Worm (Caenorhabditis elegans) whole organism, young adult: ENCODE results near the gene cest-26.

ENCODE experiments used
- C17E4.6 ChIP-seq: fragments of 200-800 bp; sonication (Bioruptor generic); IDR thresholded peaks from 2 replicates; pipeline ENCODE4 v1.3.6; 2022; ENCODE audit warnings: missing genetic modification reagents, missing genetic modification characterization, missing compliant biosample characterization
- F33H1.4 ChIP-seq: fragments of 200-800 bp; sonication (Bioruptor generic); IDR thresholded peaks from 2 replicates; pipeline ENCODE4 v1.3.6; 2022; ENCODE audit warnings: missing genetic modification reagents, missing genetic modification characterization, missing compliant biosample characterization
- F49E8.2 ChIP-seq: sonication (generic microtip); optimal IDR thresholded peaks from 3 replicates; lab custom pipeline; 2017; ENCODE audit warnings: missing genetic modification characterization, mild to moderate bottlenecking, missing compliant biosample characterization, antibody characterized with exemption, moderate library complexity; ENCODE audit not compliant: insufficient read depth
- Y56A3A.18 ChIP-seq: fragments of 200-800 bp; sonication (Bioruptor generic); IDR thresholded peaks from 2 replicates; pipeline ENCODE4 v1.3.6; 2022; ENCODE audit warnings: missing genetic modification reagents, missing genetic modification characterization, missing compliant biosample characterization
- Y67H2A.10 ChIP-seq: fragments of 200-800 bp; sonication (Bioruptor generic); conservative IDR thresholded peaks from 2 replicates; pipeline ENCODE4 v1.3.6; 2022; ENCODE audit warnings: missing genetic modification reagents, missing genetic modification characterization, missing compliant biosample characterization
- Y79H2A.3 ChIP-seq: fragments of 200-800 bp; sonication (Bioruptor generic); conservative IDR thresholded peaks from 2 replicates; pipeline ENCODE4 v1.3.6; 2022; ENCODE audit warnings: missing genetic modification reagents, missing genetic modification characterization, missing compliant biosample characterization
- Y95B8A.8 ChIP-seq: fragments of 200-800 bp; sonication (Bioruptor generic); IDR thresholded peaks from 2 replicates; pipeline ENCODE4 v1.3.6; 2022; ENCODE audit warnings: missing genetic modification reagents, missing genetic modification characterization, missing compliant biosample characterization
- ZK185.1 ChIP-seq: sonication (generic microtip); optimal IDR thresholded peaks from 2 replicates; lab custom pipeline; 2016; ENCODE audit warnings: mild to moderate bottlenecking, missing genetic modification characterization, missing compliant biosample characterization; ENCODE audit not compliant: poor library complexity, severe bottlenecking
- aptf-2 ChIP-seq: fragments of 200-800 bp; sonication (Bioruptor generic); conservative IDR thresholded peaks from 2 replicates; pipeline ENCODE4 v1.3.6; 2022; ENCODE audit warnings: missing genetic modification reagents, missing genetic modification characterization, missing compliant biosample characterization
- aptf-3 ChIP-seq: fragments of 200-800 bp; sonication (Bioruptor generic); IDR thresholded peaks from 2 replicates; pipeline ENCODE4 v1.3.6; 2022; ENCODE audit warnings: missing genetic modification characterization, missing compliant biosample characterization
- attf-6 ChIP-seq: fragments of 200-800 bp; sonication (Bioruptor generic); IDR thresholded peaks from 2 replicates; pipeline ENCODE4 v1.3.6; 2022; ENCODE audit warnings: missing genetic modification reagents, missing genetic modification characterization, missing compliant biosample characterization
- bed-1 ChIP-seq: fragments of 200-800 bp; sonication (Bioruptor generic); IDR thresholded peaks from 2 replicates; pipeline ENCODE4 v1.3.6; 2022; ENCODE audit warnings: missing genetic modification reagents, missing genetic modification characterization, missing compliant biosample characterization
- bed-2 ChIP-seq: fragments of 200-800 bp; sonication (Bioruptor generic); IDR thresholded peaks from 2 replicates; pipeline ENCODE4 v1.3.6; 2022; ENCODE audit warnings: missing genetic modification reagents, missing genetic modification characterization, missing compliant biosample characterization
- ccch-3 ChIP-seq: fragments of 200-800 bp; sonication (Bioruptor generic); optimal IDR thresholded peaks from 2 replicates; lab custom pipeline; 2018; ENCODE audit warnings: mild to moderate bottlenecking, missing genetic modification characterization, missing compliant biosample characterization
- dpl-1 ChIP-seq: fragments of 150-350 bp; optimal IDR thresholded peaks from 2 replicates; lab custom pipeline; 2014; ENCODE audit warnings: missing biosample characterization, missing genetic modification reagents, missing genetic modification characterization
- gei-17 ChIP-seq: fragments of 200-800 bp; sonication (Bioruptor generic); optimal IDR thresholded peaks from 2 replicates; lab custom pipeline; 2018; ENCODE audit warnings: mild to moderate bottlenecking, missing genetic modification characterization, missing compliant biosample characterization
- hlh-26 ChIP-seq: fragments of 200-800 bp; sonication (Bioruptor generic); conservative IDR thresholded peaks from 2 replicates; pipeline ENCODE4 v1.3.6; 2022; ENCODE audit warnings: missing genetic modification reagents, missing genetic modification characterization, missing compliant biosample characterization
- hmg-1.2 ChIP-seq: fragments of 200-800 bp; sonication (Bioruptor generic); IDR thresholded peaks from 2 replicates; pipeline ENCODE4 v1.3.6; 2022; ENCODE audit warnings: missing genetic modification reagents, missing genetic modification characterization, missing compliant biosample characterization
- hsf-1 ChIP-seq: fragments of 200-800 bp; sonication (Bioruptor generic); IDR thresholded peaks from 2 replicates; pipeline ENCODE4 v1.3.6; 2022; ENCODE audit warnings: missing genetic modification reagents, missing genetic modification characterization, missing compliant biosample characterization
- let-607 ChIP-seq, 2 experiments: fragments of 200-800 bp in 1 of 2; sonication (Bioruptor generic) in 1 of 2; sonication (generic microtip) in 1 of 2; optimal IDR thresholded peaks; 2 replicates each; lab custom pipeline; 2016 to 2018; ENCODE audit warnings: mild to moderate bottlenecking in 2 of 2, missing compliant biosample characterization in 2 of 2, missing genetic modification characterization in 2 of 2, moderate library complexity in 2 of 2, missing genotype in 1 of 2
- lin-26 ChIP-seq: fragments of 200-800 bp; sonication (Bioruptor generic); IDR thresholded peaks from 2 replicates; pipeline ENCODE4 v1.3.6; 2022; ENCODE audit warnings: missing genetic modification reagents, missing genetic modification characterization, missing compliant biosample characterization
- lin-35 ChIP-seq, 3 experiments: fragments of 150-350 bp in 2 of 3; sonication (generic microtip) in 1 of 3; optimal IDR thresholded peaks; 2 replicates each; lab custom pipeline; 2014 to 2018; ENCODE audit warnings: missing biosample characterization in 3 of 3, missing genetic modification characterization in 3 of 3, missing genetic modification reagents in 3 of 3
- lin-54 ChIP-seq: fragments of 200-800 bp; sonication (Bioruptor generic); optimal IDR thresholded peaks from 2 replicates; lab custom pipeline; 2018; ENCODE audit warnings: mild to moderate bottlenecking, missing genetic modification characterization, missing compliant biosample characterization
- madf-6 ChIP-seq: fragments of 200-800 bp; sonication (Bioruptor generic); IDR thresholded peaks from 2 replicates; pipeline ENCODE4 v1.3.6; 2022; ENCODE audit warnings: missing genetic modification reagents, missing genetic modification characterization, missing compliant biosample characterization
- mcd-1 ChIP-seq: fragments of 200-800 bp; sonication (Bioruptor generic); IDR thresholded peaks from 2 replicates; pipeline ENCODE4 v1.3.6; 2022; ENCODE audit warnings: missing genetic modification reagents, missing genetic modification characterization, missing compliant biosample characterization
- mel-28 ChIP-seq: sonication (generic microtip); optimal IDR thresholded peaks from 2 replicates; lab custom pipeline; 2016; ENCODE audit warnings: borderline replicate concordance, mild to moderate bottlenecking, missing genetic modification characterization, missing compliant biosample characterization
- mes-4 ChIP-seq: sonication (generic microtip); optimal IDR thresholded peaks from 2 replicates; lab custom pipeline; 2016; ENCODE audit warnings: missing genotype, missing genetic modification characterization, missing compliant biosample characterization
- mxl-1 ChIP-seq: sonication (generic microtip); optimal IDR thresholded peaks from 2 replicates; lab custom pipeline; 2016; ENCODE audit warnings: missing genetic modification characterization, missing compliant biosample characterization
- nfya-2 ChIP-seq: fragments of 200-800 bp; sonication (Bioruptor generic); IDR thresholded peaks from 2 replicates; pipeline ENCODE4 v1.3.6; 2022; ENCODE audit warnings: missing genetic modification reagents, missing genetic modification characterization, missing compliant biosample characterization
- nhr-120 ChIP-seq: fragments of 200-800 bp; sonication (Bioruptor generic); IDR thresholded peaks from 2 replicates; pipeline ENCODE4 v1.3.6; 2022; ENCODE audit warnings: missing genetic modification characterization, missing compliant biosample characterization
- nhr-179 ChIP-seq: sonication (generic microtip); optimal IDR thresholded peaks from 2 replicates; lab custom pipeline; 2016; ENCODE audit warnings: mild to moderate bottlenecking, missing genetic modification characterization, missing compliant biosample characterization
- nhr-27 ChIP-seq: fragments of 200-800 bp; sonication (Bioruptor generic); optimal IDR thresholded peaks from 2 replicates; lab custom pipeline; 2018; ENCODE audit warnings: mild to moderate bottlenecking, missing genetic modification characterization, moderate library complexity, missing compliant biosample characterization
- nhr-80 ChIP-seq: sonication (generic microtip); optimal IDR thresholded peaks from 2 replicates; lab custom pipeline; 2016; ENCODE audit warnings: missing genetic modification characterization, missing compliant biosample characterization
- nhr-90 ChIP-seq: sonication (generic microtip); optimal IDR thresholded peaks from 2 replicates; lab custom pipeline; 2016; ENCODE audit warnings: missing genotype, mild to moderate bottlenecking, missing genetic modification characterization, missing compliant biosample characterization
- pha-4 ChIP-seq: fragments of 150-350 bp; sonication (generic microtip); optimal IDR thresholded peaks from 2 replicates; lab custom pipeline; 2014; ENCODE audit warnings: missing biosample characterization, missing genetic modification reagents, missing genetic modification characterization
- sea-2 ChIP-seq: fragments of 200-800 bp; sonication (Bioruptor generic); IDR thresholded peaks from 2 replicates; pipeline ENCODE4 v1.3.6; 2022; ENCODE audit warnings: missing genetic modification characterization, missing compliant biosample characterization
- snpc-1.1 ChIP-seq: sonication (generic microtip); optimal IDR thresholded peaks from 2 replicates; lab custom pipeline; 2017; ENCODE audit warnings: missing genetic modification characterization, mild to moderate bottlenecking, missing compliant biosample characterization, antibody characterized with exemption, moderate library complexity, missing genotype, missing genetic modification reagents; ENCODE audit not compliant: insufficient read depth
- snpc-4 ChIP-seq, 5 experiments: fragments of 150-350 bp in 1 of 5; sonication (generic microtip) in 4 of 5; optimal IDR thresholded peaks; 2 replicates each; lab custom pipeline; 2014 to 2018; ENCODE audit warnings: missing genetic modification characterization in 5 of 5, missing biosample characterization in 3 of 5, antibody characterized with exemption in 2 of 5, mild to moderate bottlenecking in 2 of 5, missing compliant biosample characterization in 2 of 5, missing genotype in 2 of 5, moderate library complexity in 2 of 5, missing genetic modification reagents in 1 of 5
- sptf-2 ChIP-seq: fragments of 200-800 bp; sonication (Bioruptor generic); optimal IDR thresholded peaks from 2 replicates; lab custom pipeline; 2018; ENCODE audit warnings: mild to moderate bottlenecking, missing genetic modification characterization, missing compliant biosample characterization
- tlf-1 ChIP-seq: fragments of 200-800 bp; sonication (Bioruptor generic); optimal IDR thresholded peaks from 2 replicates; lab custom pipeline; 2018; ENCODE audit warnings: mild to moderate bottlenecking, missing genetic modification characterization, missing compliant biosample characterization
- unc-62 ChIP-seq: fragments of 150-350 bp; optimal IDR thresholded peaks from 2 replicates; lab custom pipeline; 2014; ENCODE audit warnings: missing biosample characterization, missing genetic modification reagents, missing genetic modification characterization
- xnd-1 ChIP-seq: sonication (generic microtip); optimal IDR thresholded peaks from 2 replicates; lab custom pipeline; 2016; ENCODE audit warnings: missing genotype, missing genetic modification reagents, missing genetic modification characterization, missing compliant biosample characterization
- ztf-26 ChIP-seq: sonication (generic microtip); optimal IDR thresholded peaks from 2 replicates; lab custom pipeline; 2017; ENCODE audit warnings: missing genetic modification characterization, missing compliant biosample characterization
- ztf-28 ChIP-seq: fragments of 200-800 bp; sonication (Bioruptor generic); IDR thresholded peaks from 2 replicates; pipeline ENCODE4 v1.3.6; 2022; ENCODE audit warnings: missing genetic modification reagents, missing genetic modification characterization, missing compliant biosample characterization

Gene cest-26

ce11 chrX:4469297-4469816 lies 31.9 kb upstream of the cest-26 start, which contains the start of gene asb-2 (continued):
- no peak for TF ChIP-seq snpc-1.1 (tag; lab: Kevin White, UChicago)

DNA sequence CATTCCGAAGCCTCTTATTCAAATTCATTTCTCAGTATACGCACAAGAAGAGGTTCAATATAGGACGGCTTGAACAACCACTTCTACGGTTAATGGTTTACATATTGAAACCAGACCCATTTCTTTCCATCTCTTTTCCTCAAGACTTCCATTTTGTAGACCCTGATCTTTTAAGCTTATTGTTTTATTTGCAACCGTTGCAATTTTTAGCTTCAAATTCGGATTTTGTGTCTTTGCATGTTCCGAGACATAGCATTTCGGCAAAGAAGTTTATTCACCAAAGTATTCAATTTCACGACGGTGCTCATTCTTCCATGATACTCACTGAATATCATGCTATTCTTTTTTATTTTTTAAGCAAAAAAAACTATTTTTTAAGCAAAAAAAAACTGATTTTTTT lies 28.8 kb upstream of the cest-26 start, which contains the start of gene nmur-3:
nmur-3 (plus strand) TSS at position 301 of the 400 bp plus-strand sequence.
- no peak for TF ChIP-seq nhr-80 (tag; lab: Kevin White, UChicago)
- no peak for TF ChIP-seq F49E8.2 (tag; lab: Kevin White, UChicago)
- TF ChIP-seq Y67H2A.10 (GFP tag; lab: Robert Waterston, UW) = no peak
- no peak for TF ChIP-seq Y95B8A.8 (GFP tag; lab: Robert Waterston, UW)
- TF ChIP-seq mes-4 (tag; lab: Kevin White, UChicago) = no peak
- no peak for TF ChIP-seq C17E4.6 (GFP tag; lab: Robert Waterston, UW)
- no peak for TF ChIP-seq mcd-1
- no peak for TF ChIP-seq sptf-2
- no peak for TF ChIP-seq unc-62 (GFP tag; lab: Kevin White, UChicago)
- no peak for TF ChIP-seq mel-28 (tag; lab: Kevin White, UChicago)
- no peak for TF ChIP-seq nhr-90 (tag; lab: Kevin White, UChicago)
- TF ChIP-seq nhr-27 (tag; lab: Kevin White, UChicago) = no peak
- TF ChIP-seq aptf-2 = no peak
- TF ChIP-seq hlh-26 (GFP tag; lab: Robert Waterston, UW) = no peak
- TF ChIP-seq ztf-26 (tag; lab: Kevin White, UChicago) = no peak
- no peak for TF ChIP-seq let-607 (tag; optimal IDR thresholded peaks at IDR 0.05; lab: Kevin White, UChicago)
- TF ChIP-seq aptf-3 = no peak
- TF ChIP-seq xnd-1 = no peak
- no peak for TF ChIP-seq ccch-3 (GFP tag; lab: Kevin White, UChicago)

DNA sequence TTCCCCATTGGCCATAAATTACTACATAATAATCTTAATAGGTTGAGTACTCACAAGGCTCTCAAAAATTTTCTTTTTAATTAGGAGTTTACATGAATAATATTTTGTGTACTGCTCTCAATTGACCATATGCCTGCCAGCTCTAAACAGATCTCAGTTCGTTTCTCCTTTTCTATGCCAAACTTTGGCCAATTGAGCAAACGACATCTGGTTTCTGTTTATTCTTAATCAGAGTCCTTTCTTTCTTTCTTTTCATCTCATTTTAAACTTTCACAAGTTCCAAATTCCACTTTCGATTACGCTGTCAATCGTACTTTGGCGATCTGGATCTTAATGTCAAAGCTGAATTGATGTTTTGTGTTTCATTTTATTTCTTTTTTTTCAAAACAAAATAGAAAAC lies 26.9 kb upstream of the cest-26 start:
- TF ChIP-seq Y79H2A.3 (GFP tag; lab: Robert Waterston, UW) = no peak
- no peak for TF ChIP-seq Y67H2A.10 (GFP tag; lab: Robert Waterston, UW)
- TF ChIP-seq mel-28 (tag; lab: Kevin White, UChicago) = no peak
- TF ChIP-seq tlf-1 (GFP tag; lab: Kevin White, UChicago) = no peak
- no peak for TF ChIP-seq lin-26 (GFP tag; lab: Robert Waterston, UW)
- no peak for TF ChIP-seq nhr-120 (GFP tag; lab: Robert Waterston, UW)
- TF ChIP-seq bed-1 = no peak
- TF ChIP-seq gei-17 = no peak
- TF ChIP-seq hsf-1 = no peak
- TF ChIP-seq ztf-28 (GFP tag; lab: Robert Waterston, UW) = no peak
- TF ChIP-seq nhr-179 (tag; lab: Kevin White, UChicago) = no peak
- no peak for TF ChIP-seq lin-35 (GFP tag; optimal IDR thresholded peaks at IDR 0.05; lab: Kevin White, UChicago)
- TF ChIP-seq sea-2 (GFP tag; lab: Robert Waterston, UW) = no peak
- no peak for TF ChIP-seq nhr-80 (tag; lab: Kevin White, UChicago)
- TF ChIP-seq ZK185.1 (tag; lab: Kevin White, UChicago) = no peak

DNA sequence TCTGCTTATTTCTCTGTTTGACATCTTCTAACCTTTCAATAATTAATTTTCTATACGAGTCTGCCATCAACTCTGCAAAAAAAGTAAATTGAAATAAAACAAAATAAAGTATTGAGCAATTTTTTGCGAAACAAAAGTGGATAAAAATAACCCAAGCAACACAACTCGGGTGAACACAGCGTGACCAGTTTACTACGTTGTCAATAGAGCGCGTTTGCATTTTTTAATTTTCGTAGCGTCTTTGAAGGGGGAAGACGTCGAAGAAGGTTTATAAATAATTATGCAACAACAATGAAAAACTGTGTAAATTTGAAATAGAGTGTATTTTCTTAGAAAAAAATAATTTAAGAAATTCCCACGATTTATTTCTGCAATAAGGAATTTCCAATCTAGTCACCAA lies 24.9 kb upstream of the cest-26 start, which contains the start of gene atg-16.1:
atg-16.1 (minus strand) TSS at position 76 of the 400 bp plus-strand sequence.
- TF ChIP-seq pha-4 (no peak), mxl-1 (tag; lab: Kevin White, UChicago) (no peak), dpl-1 (GFP tag; lab: Kevin White, UChicago) (no peak), Y56A3A.18 (GFP tag; lab: Robert Waterston, UW) (no peak), lin-54 (GFP tag; lab: Kevin White, UChicago) (no peak), bed-1 (no peak), attf-6 (GFP tag; lab: Robert Waterston, UW) (no peak), bed-2 (GFP tag; lab: Robert Waterston, UW) (no peak), hmg-1.2 (GFP tag; lab: Robert Waterston, UW) (peak; percentile 29; the same call in 1 of the 2 replicates), madf-6 (no peak), snpc-4 (GFP tag; optimal IDR thresholded peaks at IDR 0.05; lab: Kevin White, UChicago) (no peak), snpc-4 (tag; optimal IDR thresholded peaks at IDR 0.05; lab: Kevin White, UChicago) (no peak), mcd-1 (peak; percentile 92), tlf-1 (GFP tag; lab: Kevin White, UChicago) (no peak), nfya-2 (GFP tag; lab: Robert Waterston, UW) (no peak), F33H1.4 (no peak)
